Worm (Caenorhabditis elegans) whole organism, early embryonic: Measurements from ENCODE around the gene F13B12.7.

Source experiments
- B0310.2 ChIP-seq: sonication (generic microtip); optimal IDR thresholded peaks from 2 replicates; lab custom pipeline; 2016; ENCODE audit warnings: mild to moderate bottlenecking, missing genetic modification characterization, missing compliant biosample characterization
- F13C5.2 ChIP-seq: sonication (generic microtip); optimal IDR thresholded peaks from 2 replicates; lab custom pipeline; 2017; ENCODE audit warnings: mild to moderate bottlenecking, missing genetic modification characterization, inconsistent platforms, missing compliant biosample characterization
- aly-1 ChIP-seq: sonication (generic microtip); optimal IDR thresholded peaks from 2 replicates; lab custom pipeline; 2016; ENCODE audit warnings: missing genetic modification characterization, missing compliant biosample characterization
- ama-1 ChIP-seq: fragments of 150-350 bp; optimal IDR thresholded peaks from 2 replicates; lab custom pipeline; 2014
- ceh-13 ChIP-seq: fragments of 200-800 bp; sonication (Bioruptor generic); optimal IDR thresholded peaks from 2 replicates; lab custom pipeline; 2018; ENCODE audit warnings: mild to moderate bottlenecking, missing genetic modification characterization, missing compliant biosample characterization
- ceh-36 ChIP-seq: sonication (generic microtip); optimal IDR thresholded peaks from 2 replicates; lab custom pipeline; 2016; ENCODE audit warnings: missing genetic modification characterization, inconsistent platforms, missing compliant biosample characterization
- ets-7 ChIP-seq: sonication (generic microtip); optimal IDR thresholded peaks from 2 replicates; lab custom pipeline; 2016; ENCODE audit warnings: missing genotype, missing genetic modification characterization, missing compliant biosample characterization
- flt-1 ChIP-seq: fragments of 200-800 bp; sonication (Bioruptor generic); IDR thresholded peaks from 2 replicates; pipeline ENCODE4 v1.3.6; 2022; ENCODE audit warnings: missing genetic modification characterization, missing compliant biosample characterization
- hmbx-1 ChIP-seq: sonication (generic microtip); optimal IDR thresholded peaks from 2 replicates; lab custom pipeline; 2016; ENCODE audit warnings: mild to moderate bottlenecking, missing genetic modification characterization, missing compliant biosample characterization
- hmg-4 ChIP-seq: fragments of 200-800 bp; sonication (Bioruptor generic); optimal IDR thresholded peaks from 2 replicates; lab custom pipeline; 2018; ENCODE audit warnings: mild to moderate bottlenecking, missing genetic modification characterization, missing compliant biosample characterization
- hnd-1 ChIP-seq: sonication (generic microtip); optimal IDR thresholded peaks from 2 replicates; lab custom pipeline; 2016; ENCODE audit warnings: missing genetic modification characterization, missing compliant biosample characterization
- pes-1 ChIP-seq: fragments of 200-800 bp; sonication (Bioruptor generic); IDR thresholded peaks from 2 replicates; pipeline ENCODE4 v1.3.6; 2022; ENCODE audit warnings: missing genetic modification reagents, missing genetic modification characterization, missing compliant biosample characterization
- scrt-1 ChIP-seq: fragments of 200-800 bp; sonication (Bioruptor generic); IDR thresholded peaks from 2 replicates; pipeline ENCODE4 v1.3.6; 2022; ENCODE audit warnings: missing genetic modification characterization, missing compliant biosample characterization
- sea-1 ChIP-seq: fragments of 200-800 bp; sonication (Bioruptor generic); conservative IDR thresholded peaks from 2 replicates; pipeline ENCODE4 v1.3.6; 2022; ENCODE audit warnings: missing genetic modification characterization, missing compliant biosample characterization
- tbx-11 ChIP-seq: fragments of 200-800 bp; sonication (Bioruptor generic); IDR thresholded peaks from 2 replicates; pipeline ENCODE4 v1.3.6; 2022; ENCODE audit warnings: missing genetic modification characterization, missing compliant biosample characterization
- tbx-37 ChIP-seq: fragments of 200-800 bp; sonication (Bioruptor generic); conservative IDR thresholded peaks from 2 replicates; pipeline ENCODE4 v1.3.6; 2022; ENCODE audit warnings: missing genetic modification reagents, missing genetic modification characterization, missing compliant biosample characterization
- tra-4 ChIP-seq: sonication (generic microtip); optimal IDR thresholded peaks from 2 replicates; lab custom pipeline; 2017; ENCODE audit warnings: missing genetic modification characterization, missing compliant biosample characterization

Gene F13B12.7

DNA sequence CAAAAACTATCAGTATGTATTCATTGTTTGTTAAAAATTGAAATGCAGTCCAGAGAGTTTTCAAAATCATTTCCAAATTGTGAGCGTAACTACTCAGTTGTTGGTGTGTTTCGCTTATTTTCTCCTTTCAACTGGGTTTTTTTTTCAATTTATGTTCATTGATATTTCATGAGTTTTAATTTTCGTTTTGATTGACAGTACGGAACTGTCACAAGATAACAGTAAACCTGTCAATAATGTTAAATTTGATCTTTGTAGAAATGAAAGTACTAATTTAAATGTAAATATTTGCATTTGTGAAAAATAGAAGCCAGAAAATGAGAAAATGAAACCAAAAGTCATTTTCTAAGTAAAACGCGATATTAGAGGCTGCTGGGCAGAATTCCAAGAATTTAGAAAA lies 19.0 kb downstream of the F13B12.7 start:
- TF ChIP-seq hnd-1 (tag; lab: Kevin White, UChicago) (no peak), tra-4 (tag; lab: Kevin White, UChicago) (no peak), tbx-11 (GFP tag; lab: Robert Waterston, UW) (no peak), hmg-4 (GFP tag; lab: Kevin White, UChicago) (no peak), F13C5.2 (no peak), tbx-37 (GFP tag; lab: Robert Waterston, UW) (no peak), sea-1 (GFP tag; lab: Robert Waterston, UW) (no peak), hmbx-1 (tag; lab: Kevin White, UChicago) (no peak), ama-1 (lab: Kevin White, UChicago) (no peak), flt-1 (GFP tag; lab: Robert Waterston, UW) (no peak)

DNA sequence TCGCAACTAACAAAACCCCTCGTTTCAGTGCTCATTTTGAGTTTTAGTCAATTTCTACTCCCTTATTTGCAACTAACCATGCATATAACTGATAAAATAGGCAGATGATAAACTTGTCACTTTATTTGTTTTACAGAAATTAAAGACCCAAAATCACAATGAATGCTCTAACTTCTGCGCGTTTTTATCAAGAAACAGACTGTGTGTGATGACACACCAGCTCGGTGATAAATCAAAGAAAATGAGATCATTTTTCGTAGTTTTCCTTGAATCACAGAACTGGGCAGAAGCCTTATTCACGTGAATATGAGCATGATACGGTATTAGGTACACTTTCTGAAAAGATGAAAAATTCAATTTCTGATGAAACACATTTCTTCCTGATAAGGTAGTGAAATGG lies 19.5 kb downstream of the F13B12.7 start:
- no peak for TF ChIP-seq scrt-1 (GFP tag; lab: Robert Waterston, UW)
- no peak for TF ChIP-seq ets-7 (tag; lab: Kevin White, UChicago)
- TF ChIP-seq ceh-36, result no peak
- TF ChIP-seq pes-1, result no peak
- no peak for TF ChIP-seq hnd-1 (tag; lab: Kevin White, UChicago)
- TF ChIP-seq ceh-13 (GFP tag; lab: Kevin White, UChicago), result no peak
- TF ChIP-seq hmg-4 (GFP tag; lab: Kevin White, UChicago), result no peak
- TF ChIP-seq aly-1 (tag; lab: Kevin White, UChicago), result no peak
- no peak for TF ChIP-seq ama-1 (lab: Kevin White, UChicago)

DNA sequence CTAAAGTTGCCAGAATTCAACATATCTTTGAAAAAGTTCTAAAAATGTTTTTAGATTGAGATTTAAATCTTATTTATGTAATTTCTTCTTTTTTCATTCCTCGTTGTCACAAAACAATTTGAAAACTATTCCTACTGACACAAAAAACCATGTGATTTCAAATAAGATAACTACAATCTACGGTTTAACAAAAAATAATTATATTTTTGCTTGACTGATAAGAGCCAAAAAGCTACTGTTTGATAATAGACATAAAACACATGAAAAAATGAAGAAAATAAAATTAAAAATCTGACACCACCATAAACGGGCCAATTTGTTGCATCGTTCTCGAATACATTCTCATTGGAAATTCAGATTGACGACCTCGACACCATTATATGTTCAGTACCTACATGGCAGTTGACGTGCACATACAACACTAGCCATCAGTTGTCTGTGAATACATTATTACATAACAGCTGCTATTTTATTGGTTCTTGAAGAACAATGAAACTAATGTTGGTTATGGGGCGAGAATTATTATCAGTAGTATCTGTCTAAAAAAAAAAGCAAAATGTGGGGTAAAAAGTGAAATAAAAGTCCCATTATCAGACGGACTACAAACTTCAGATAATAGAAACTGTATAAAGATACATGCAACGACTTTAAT lies 20.5 kb downstream of the F13B12.7 start, which contains the start of gene ugt-43:
ugt-43 (plus strand) TSS at position 602 of the 652 bp plus-strand sequence.
- TF ChIP-seq hnd-1 (tag; lab: Kevin White, UChicago) (no peak), ceh-36 (no peak), hmbx-1 (tag; lab: Kevin White, UChicago) (no peak), ceh-13 (GFP tag; lab: Kevin White, UChicago) (no peak), flt-1 (GFP tag; lab: Robert Waterston, UW) (no peak), hmg-4 (GFP tag; lab: Kevin White, UChicago) (no peak), B0310.2 (tag; lab: Kevin White, UChicago) (no peak), pes-1 (no peak), aly-1 (tag; lab: Kevin White, UChicago) (no peak), F13C5.2 (no peak), tbx-37 (GFP tag; lab: Robert Waterston, UW) (no peak)

- no peak for TF ChIP-seq tra-4 (tag; lab: Kevin White, UChicago)
- TF ChIP-seq ceh-13 (GFP tag; lab: Kevin White, UChicago), result no peak
- no peak for TF ChIP-seq pes-1
- no peak for TF ChIP-seq ceh-36
- TF ChIP-seq tbx-37 (GFP tag; lab: Robert Waterston, UW), result no peak
Observed at ce11 chrIV:10465764-10466163, 22.2 kb downstream of the F13B12.7 start.

DNA sequence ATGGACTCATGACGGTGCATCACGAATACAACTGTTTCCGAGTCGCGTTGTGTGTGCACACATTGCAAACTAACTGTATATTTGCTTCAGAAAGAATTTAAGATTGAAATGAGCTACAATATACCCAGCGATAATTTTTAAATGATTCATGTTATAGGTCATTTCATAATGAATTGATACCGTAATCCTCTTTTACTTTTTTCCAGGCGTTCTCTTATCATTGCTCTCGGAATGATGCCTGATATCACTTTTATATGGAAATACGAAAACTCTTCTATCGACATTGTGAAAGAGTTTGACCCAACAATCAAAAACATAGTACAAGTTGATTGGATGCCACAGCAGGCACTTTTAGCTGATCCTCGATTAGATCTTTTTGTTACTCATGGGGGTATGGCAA lies 22.8 kb downstream of the F13B12.7 start:
- TF ChIP-seq tbx-11 (GFP tag; lab: Robert Waterston, UW) (no peak), scrt-1 (GFP tag; lab: Robert Waterston, UW) (no peak), B0310.2 (tag; lab: Kevin White, UChicago) (no peak), ama-1 (lab: Kevin White, UChicago) (no peak), pes-1 (no peak), tbx-37 (GFP tag; lab: Robert Waterston, UW) (no peak), F13C5.2 (no peak), hmg-4 (GFP tag; lab: Kevin White, UChicago) (no peak), flt-1 (GFP tag; lab: Robert Waterston, UW) (no peak), sea-1 (GFP tag; lab: Robert Waterston, UW) (no peak), aly-1 (tag; lab: Kevin White, UChicago) (no peak), ceh-36 (no peak), hnd-1 (tag; lab: Kevin White, UChicago) (no peak), ceh-13 (GFP tag; lab: Kevin White, UChicago) (no peak), tra-4 (tag; lab: Kevin White, UChicago) (no peak), ets-7 (tag; lab: Kevin White, UChicago) (no peak), hmbx-1 (tag; lab: Kevin White, UChicago) (no peak)

DNA sequence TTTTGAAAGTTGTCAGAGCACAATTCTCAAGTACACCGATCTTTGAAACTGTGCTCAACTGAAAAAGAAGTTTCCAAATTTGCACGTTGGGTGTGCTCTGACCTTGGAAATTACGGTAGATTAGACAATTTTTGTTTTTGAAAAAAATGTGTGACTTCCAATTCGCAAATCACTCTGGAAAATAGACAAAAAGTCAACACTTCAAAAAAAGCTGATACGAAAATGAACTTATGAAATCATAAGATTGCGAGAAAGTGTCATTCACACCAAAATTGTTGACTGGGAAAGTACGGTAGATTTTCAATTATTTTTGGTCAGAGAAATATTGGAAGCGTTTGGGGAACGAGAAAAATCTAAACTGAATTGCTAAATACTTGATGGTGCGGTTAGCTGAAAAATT lies 23.7 kb downstream of the F13B12.7 start:
- TF ChIP-seq hmbx-1 (tag; lab: Kevin White, UChicago), result no peak

DNA sequence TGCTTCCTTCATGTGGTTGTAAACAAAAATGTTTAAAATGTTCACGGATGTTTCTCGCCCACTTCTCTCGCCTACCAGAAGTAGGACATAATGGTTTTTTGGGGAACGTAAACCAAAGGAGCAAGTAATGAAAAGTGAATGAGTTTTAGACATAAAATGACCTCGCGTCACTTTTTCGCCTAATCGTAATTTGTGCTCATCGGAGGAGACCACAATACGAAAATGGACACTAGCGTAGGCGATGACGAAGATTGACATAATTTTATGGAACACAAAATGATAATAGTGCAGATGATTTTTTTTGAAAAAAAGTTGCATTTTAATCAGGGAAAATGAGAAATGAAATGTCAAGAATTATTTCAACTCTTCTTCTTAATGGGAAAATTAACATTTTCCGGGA lies 25.1 kb downstream of the F13B12.7 start:
- TF ChIP-seq hnd-1 (tag; lab: Kevin White, UChicago), result no peak
- no peak for TF ChIP-seq ets-7 (tag; lab: Kevin White, UChicago)
- no peak for TF ChIP-seq pes-1
- TF ChIP-seq hmbx-1 (tag; lab: Kevin White, UChicago), result no peak
- TF ChIP-seq flt-1 (GFP tag; lab: Robert Waterston, UW), result no peak
- TF ChIP-seq tbx-11 (GFP tag; lab: Robert Waterston, UW), result no peak
- no peak for TF ChIP-seq ceh-13 (GFP tag; lab: Kevin White, UChicago)
- no peak for TF ChIP-seq sea-1 (GFP tag; lab: Robert Waterston, UW)
- TF ChIP-seq ceh-36, result no peak
- TF ChIP-seq hmg-4 (GFP tag; lab: Kevin White, UChicago), result no peak
- no peak for TF ChIP-seq tra-4 (tag; lab: Kevin White, UChicago)
- no peak for TF ChIP-seq scrt-1 (GFP tag; lab: Robert Waterston, UW)
- no peak for TF ChIP-seq F13C5.2
- TF ChIP-seq tbx-37 (GFP tag; lab: Robert Waterston, UW), result no peak
- no peak for TF ChIP-seq B0310.2 (tag; lab: Kevin White, UChicago)
- no peak for TF ChIP-seq aly-1 (tag; lab: Kevin White, UChicago)
